Fruit fly (Drosophila melanogaster) whole organism, embryonic: ENCODE measurements around the gene sick.

Source experiments
- Atf6 ChIP-seq: fragments of 200-800 bp; sonication (Bioruptor generic); IDR thresholded peaks from 2 replicates; pipeline ENCODE4 v1.3.6; 2022; ENCODE audit warnings: missing biosample characterization, missing genetic modification characterization
- Awh ChIP-seq: fragments of 200-800 bp; sonication (Bioruptor generic); IDR thresholded peaks from 2 replicates; pipeline ENCODE4, ENCODE4 v1.3.6; 2022; ENCODE audit warnings: missing biosample characterization, missing genetic modification characterization
- Bgb ChIP-seq: fragments of 200-800 bp; sonication (Bioruptor generic); IDR thresholded peaks from 2 replicates; pipeline ENCODE4 v1.3.6; 2022; ENCODE audit warnings: missing biosample characterization, missing genetic modification characterization; ENCODE audit not compliant: partially characterized antibody
- CG10959 ChIP-seq: fragments of 200-800 bp; sonication (Bioruptor generic); IDR thresholded peaks from 2 replicates; pipeline ENCODE4 v1.3.6; 2022; ENCODE audit warnings: missing biosample characterization, missing genetic modification characterization
- CG12391 ChIP-seq: fragments of 200-800 bp; sonication (Bioruptor generic); optimal IDR thresholded peaks from 3 replicates; lab custom pipeline; 2018; ENCODE audit warnings: missing biosample characterization, mild to moderate bottlenecking, missing genetic modification characterization, moderate library complexity
- CG15514 ChIP-seq: fragments of 200-800 bp; sonication (Bioruptor generic); optimal IDR thresholded peaks from 3 replicates; lab custom pipeline; 2017; ENCODE audit warnings: missing biosample characterization, missing genetic modification characterization, mild to moderate bottlenecking, moderate library complexity, missing genetic modification reagents
- CG18599 ChIP-seq: fragments of 200-800 bp; sonication (Bioruptor generic); optimal IDR thresholded peaks from 3 replicates; lab custom pipeline; 2017; ENCODE audit warnings: missing biosample characterization, missing genetic modification characterization, mild to moderate bottlenecking, moderate library complexity, missing genetic modification reagents
- CG30403 ChIP-seq: fragments of 200-800 bp; sonication (Bioruptor generic); optimal IDR thresholded peaks from 3 replicates; lab custom pipeline; 2016; ENCODE audit warnings: missing biosample characterization, missing genetic modification characterization
- CG32532 ChIP-seq: fragments of 200-800 bp; sonication (Bioruptor generic); IDR thresholded peaks from 2 replicates; pipeline ENCODE4 v1.3.6; 2022; ENCODE audit warnings: missing biosample characterization, missing genetic modification characterization
- CG32772 ChIP-seq: fragments of 200-800 bp; sonication (Bioruptor generic); IDR thresholded peaks from 2 replicates; pipeline ENCODE4 v1.3.6; 2022; ENCODE audit warnings: missing biosample characterization, missing genetic modification characterization
- CG4360 ChIP-seq: fragments of 200-800 bp; sonication (Bioruptor generic); IDR thresholded peaks from 2 replicates; pipeline ENCODE4 v1.3.6; 2022; ENCODE audit warnings: missing biosample characterization, missing genetic modification characterization
- CG7357 ChIP-seq: fragments of 200-800 bp; sonication (Bioruptor generic); IDR thresholded peaks from 3 replicates; pipeline ENCODE4 v1.3.6; 2022; ENCODE audit warnings: missing biosample characterization, missing genetic modification characterization
- CG8089 ChIP-seq: fragments of 200-800 bp; sonication (Bioruptor generic); optimal IDR thresholded peaks from 3 replicates; lab custom pipeline; 2016; ENCODE audit warnings: missing biosample characterization, missing genetic modification characterization
- CHES-1-like ChIP-seq: fragments of 200-800 bp; sonication (Bioruptor generic); optimal IDR thresholded peaks from 2 replicates; lab custom pipeline; 2016; ENCODE audit warnings: missing biosample characterization, missing genetic modification characterization
- Dfd ChIP-seq, 2 experiments: fragments of >200 bp; optimal IDR thresholded peaks; 2 replicates each; lab custom pipeline; 2017; ENCODE audit warnings: missing biosample characterization in 2 of 2, missing genetic modification characterization in 2 of 2
- Doc2 ChIP-seq: fragments of 200-800 bp; sonication (Bioruptor generic); IDR thresholded peaks from 2 replicates; pipeline ENCODE4 v1.3.6; 2022; ENCODE audit warnings: missing biosample characterization, missing genetic modification characterization
- H15 ChIP-seq: fragments of 200-800 bp; sonication (Bioruptor generic); IDR thresholded peaks from 3 replicates; pipeline ENCODE4 v1.3.6; 2022; ENCODE audit warnings: missing biosample characterization, missing genetic modification characterization
- H2.0 ChIP-seq: fragments of 200-800 bp; sonication (Bioruptor generic); IDR thresholded peaks from 2 replicates; pipeline ENCODE4 v1.3.6; 2022; ENCODE audit warnings: missing biosample characterization, missing genetic modification characterization
- HLH3B ChIP-seq: fragments of 200-800 bp; sonication (Bioruptor generic); IDR thresholded peaks from 2 replicates; pipeline ENCODE4 v1.3.6; 2022; ENCODE audit warnings: missing biosample characterization, missing genetic modification characterization
- Hr51 ChIP-seq, 2 experiments: fragments of 200-800 bp; sonication (Bioruptor generic); optimal IDR thresholded peaks; 2 replicates in 1 of 2; 3 replicates in 1 of 2; lab custom pipeline; 2016 to 2018; ENCODE audit warnings: missing biosample characterization in 2 of 2, missing genetic modification characterization in 2 of 2, mild to moderate bottlenecking in 1 of 2, moderate library complexity in 1 of 2
- Jarid2 ChIP-seq: fragments of 200-800 bp; sonication (Bioruptor generic); optimal IDR thresholded peaks from 3 replicates; lab custom pipeline; 2017; ENCODE audit warnings: mild to moderate bottlenecking, missing biosample characterization, missing genetic modification reagents, missing genetic modification characterization
- MTF-1 ChIP-seq: fragments of 200-800 bp; sonication (Bioruptor generic); optimal IDR thresholded peaks from 2 replicates; lab custom pipeline; 2018; ENCODE audit warnings: missing biosample characterization, mild to moderate bottlenecking, missing genetic modification characterization, borderline replicate concordance
- NFAT ChIP-seq: fragments of 200-800 bp; sonication (Bioruptor generic); IDR thresholded peaks from 2 replicates; pipeline ENCODE4 v1.3.6; 2022; ENCODE audit warnings: missing biosample characterization, missing genetic modification characterization
- NK7.1 ChIP-seq: fragments of 200-800 bp; sonication (Bioruptor generic); optimal IDR thresholded peaks from 3 replicates; lab custom pipeline; 2016; ENCODE audit warnings: missing biosample characterization, missing genetic modification characterization
- Oli ChIP-seq: fragments of 200-800 bp; sonication (Bioruptor generic); optimal IDR thresholded peaks from 2 replicates; lab custom pipeline; 2018; ENCODE audit warnings: missing biosample characterization, mild to moderate bottlenecking, missing genetic modification characterization, moderate library complexity
- Pdp1 ChIP-seq, 2 experiments: fragments of 200-800 bp; sonication (Bioruptor generic); optimal IDR thresholded peaks; 3 replicates each; lab custom pipeline; 2016; ENCODE audit warnings: missing biosample characterization in 2 of 2, missing genetic modification characterization in 2 of 2, mild to moderate bottlenecking in 1 of 2, moderate library complexity in 1 of 2
- Ravus ChIP-seq: fragments of 200-800 bp; sonication (Bioruptor generic); IDR thresholded peaks from 2 replicates; pipeline ENCODE4 v1.3.6; 2022; ENCODE audit warnings: missing biosample characterization, missing genetic modification characterization
- Side ChIP-seq: fragments of 200-800 bp; sonication (Bioruptor generic); optimal IDR thresholded peaks from 2 replicates; lab custom pipeline; 2016; ENCODE audit warnings: missing biosample characterization, missing genetic modification characterization
- ap ChIP-seq: fragments of 200-800 bp; sonication (Bioruptor generic); IDR thresholded peaks from 2 replicates; pipeline ENCODE4 v1.3.6; 2022; ENCODE audit warnings: missing biosample characterization, missing genetic modification characterization
- bowl ChIP-seq: fragments of 200-800 bp; sonication (Bioruptor generic); IDR thresholded peaks from 2 replicates; pipeline ENCODE4 v1.3.6; 2022; ENCODE audit warnings: missing biosample characterization, missing genetic modification characterization
- btn ChIP-seq: fragments of 200-800 bp; sonication (Bioruptor generic); optimal IDR thresholded peaks from 2 replicates; lab custom pipeline; 2016; ENCODE audit warnings: missing biosample characterization, missing genetic modification characterization
- dati ChIP-seq: fragments of 200-800 bp; sonication (Bioruptor generic); IDR thresholded peaks from 2 replicates; pipeline ENCODE4 v1.3.6; 2022; ENCODE audit warnings: missing biosample characterization, missing genetic modification characterization
- dmrt11E ChIP-seq: fragments of 200-800 bp; sonication (Bioruptor generic); optimal IDR thresholded peaks from 3 replicates; lab custom pipeline; 2018; ENCODE audit warnings: missing biosample characterization, mild to moderate bottlenecking, missing genetic modification characterization, moderate library complexity
- emc ChIP-seq: fragments of 200-800 bp; sonication (Bioruptor generic); optimal IDR thresholded peaks from 2 replicates; lab custom pipeline; 2016; ENCODE audit warnings: missing biosample characterization, missing genetic modification characterization
- exex ChIP-seq: fragments of 200-800 bp; sonication (Bioruptor generic); optimal IDR thresholded peaks from 4 replicates; lab custom pipeline; 2018; ENCODE audit warnings: missing biosample characterization, mild to moderate bottlenecking, missing genetic modification characterization, moderate library complexity
- gce ChIP-seq: fragments of 200-800 bp; sonication (Bioruptor generic); IDR thresholded peaks from 3 replicates; pipeline ENCODE4 v1.3.6; 2022; ENCODE audit warnings: missing biosample characterization, missing genetic modification characterization
- jing ChIP-seq: fragments of 200-800 bp; sonication (Bioruptor generic); optimal IDR thresholded peaks from 2 replicates; lab custom pipeline; 2018; ENCODE audit warnings: missing biosample characterization, mild to moderate bottlenecking, missing genetic modification characterization
- ken ChIP-seq: fragments of 200-800 bp; sonication (Bioruptor generic); IDR thresholded peaks from 3 replicates; pipeline ENCODE4 v1.3.6; 2022; ENCODE audit warnings: missing biosample characterization, missing genetic modification characterization
- klu ChIP-seq: fragments of 200-800 bp; sonication (Bioruptor generic); IDR thresholded peaks from 2 replicates; pipeline ENCODE4 v1.3.6; 2022; ENCODE audit warnings: missing biosample characterization, missing genetic modification characterization
- otp ChIP-seq: fragments of 200-800 bp; sonication (Bioruptor generic); IDR thresholded peaks from 3 replicates; pipeline ENCODE4, ENCODE4 v1.3.6; 2022; ENCODE audit warnings: missing biosample characterization, missing genetic modification characterization
- pnt ChIP-seq: fragments of 200-800 bp; sonication (Bioruptor generic); optimal IDR thresholded peaks from 3 replicates; lab custom pipeline; 2016; ENCODE audit warnings: missing biosample characterization, missing genetic modification characterization
- psq ChIP-seq: fragments of 200-800 bp; sonication (Bioruptor generic); optimal IDR thresholded peaks from 2 replicates; lab custom pipeline; 2017; ENCODE audit warnings: missing biosample characterization, missing genetic modification characterization
- sc ChIP-seq, 3 experiments: fragments of >200 bp in 2 of 3; fragments of 200-800 bp in 1 of 3; sonication (Bioruptor generic) in 1 of 3; optimal IDR thresholded peaks; 2 replicates in 2 of 3; 3 replicates in 1 of 3; lab custom pipeline; 2017; ENCODE audit warnings: mild to moderate bottlenecking in 1 of 3, missing biosample characterization in 1 of 3, missing genetic modification characterization in 1 of 3, missing genetic modification reagents in 1 of 3
- slou ChIP-seq: fragments of 200-800 bp; sonication (Bioruptor generic); optimal IDR thresholded peaks from 3 replicates; lab custom pipeline; 2016; ENCODE audit warnings: missing biosample characterization, missing genetic modification characterization
- sr ChIP-seq: fragments of 200-800 bp; sonication (Bioruptor generic); IDR thresholded peaks from 3 replicates; pipeline ENCODE4 v1.3.6; 2022; ENCODE audit warnings: missing biosample characterization, missing genetic modification characterization
- tin ChIP-seq: fragments of 200-800 bp; sonication (Bioruptor generic); optimal IDR thresholded peaks from 3 replicates; lab custom pipeline; 2016; ENCODE audit warnings: missing biosample characterization, missing genetic modification characterization
- tll ChIP-seq, 2 experiments: fragments of 200-800 bp in 1 of 2; fragments of >200 bp in 1 of 2; sonication (Bioruptor generic) in 1 of 2; optimal IDR thresholded peaks; 2 replicates each; lab custom pipeline; 2017 to 2019; ENCODE audit warnings: missing biosample characterization in 2 of 2, missing genetic modification characterization in 2 of 2, mild to moderate bottlenecking in 1 of 2, moderate library complexity in 1 of 2
- tna ChIP-seq: fragments of 200-800 bp; sonication (Bioruptor generic); IDR thresholded peaks from 2 replicates; pipeline ENCODE4 v1.3.6; 2022; ENCODE audit warnings: missing biosample characterization, missing genetic modification characterization; ENCODE audit not compliant: partially characterized antibody
- zf30C ChIP-seq: fragments of 200-800 bp; sonication (Bioruptor generic); optimal IDR thresholded peaks from 3 replicates; lab custom pipeline; 2018; ENCODE audit warnings: missing biosample characterization, mild to moderate bottlenecking, missing genetic modification characterization
- zfh1 ChIP-seq: fragments of 200-800 bp; sonication (Bioruptor generic); IDR thresholded peaks from 3 replicates; pipeline ENCODE4 v1.3.6; 2022; ENCODE audit warnings: missing biosample characterization, missing genetic modification characterization

The sick gene

dm6 chr2L:19869937-19870336, 73.8 kb downstream of the sick start (continued):
- peak; percentile 65 for TF ChIP-seq dati (GFP tag; lab: Robert Waterston, UW)
- peak; percentile 78 for TF ChIP-seq HLH3B (GFP tag; lab: Robert Waterston, UW)
- TF ChIP-seq Jarid2 (GFP tag; lab: Kevin White, UChicago), result no peak
- peak; percentile 67 for TF ChIP-seq NFAT (GFP tag; lab: Robert Waterston, UW)
- TF ChIP-seq slou, result peak; percentile 56
- TF ChIP-seq Atf6 (GFP tag; lab: Robert Waterston, UW), result peak; percentile 76
- TF ChIP-seq CG12391 (tag; lab: Kevin White, UChicago), result no peak
- no peak for TF ChIP-seq tll (GFP tag; optimal IDR thresholded peaks at IDR 0.05; lab: Kevin White, UChicago)
- TF ChIP-seq ken (GFP tag; lab: Robert Waterston, UW), result peak; percentile 80
- peak; percentile 43 for TF ChIP-seq Ravus (GFP tag; lab: Robert Waterston, UW)
- peak; percentile 76 for TF ChIP-seq tin (GFP tag; lab: Kevin White, UChicago)
- peak; percentile 79; the same call in 1 of the 3 replicates for TF ChIP-seq gce (GFP tag; lab: Robert Waterston, UW)
- peak; percentile 87 for TF ChIP-seq otp (GFP tag; lab: Robert Waterston, UW)
- peak; percentile 94 for TF ChIP-seq zfh1 (GFP tag; lab: Robert Waterston, UW)
- no peak for TF ChIP-seq exex (tag; lab: Kevin White, UChicago)
- TF ChIP-seq sr, result peak; percentile 26; the same call in 1 of the 3 replicates
- peak; percentile 6 for TF ChIP-seq btn (GFP tag; lab: Kevin White, UChicago)
- peak; percentile 28 for TF ChIP-seq jing
- peak; percentile 41 to 50 for TF ChIP-seq Hr51 (GFP tag; optimal IDR thresholded peaks at IDR 0.05; lab: Kevin White, UChicago)
- TF ChIP-seq CG32532 (GFP tag; lab: Robert Waterston, UW), result peak; percentile 87
- TF ChIP-seq Bgb (GFP tag; lab: Robert Waterston, UW), result no peak
- TF ChIP-seq H15 (GFP tag; lab: Robert Waterston, UW), result peak; percentile 85
- peak; percentile 7 for TF ChIP-seq emc (GFP tag; lab: Kevin White, UChicago)
- peak; percentile 57 for TF ChIP-seq Oli
- peak; percentile 76 for TF ChIP-seq CG18599 (GFP tag; lab: Kevin White, UChicago)
- TF ChIP-seq CG4360 (GFP tag; lab: Robert Waterston, UW), result peak; percentile 46; the same call in 1 of the 2 replicates
- peak; percentile 63 for TF ChIP-seq H2.0
- peak; percentile 77 for TF ChIP-seq pnt (GFP tag; lab: Kevin White, UChicago)
- peak; percentile 39 for TF ChIP-seq Side
- TF ChIP-seq Dfd (GFP tag; optimal IDR thresholded peaks at IDR 0.05; lab: Kevin White, UChicago), result no peak
- TF ChIP-seq CHES-1-like, result no peak
- peak in 1 of 2 experiments; percentile 80 for TF ChIP-seq Pdp1 (GFP tag; optimal IDR thresholded peaks at IDR 0.05; lab: Kevin White, UChicago)
- peak; percentile 56; the same call in 1 of the 2 replicates for TF ChIP-seq Doc2
- TF ChIP-seq CG15514 (GFP tag; lab: Kevin White, UChicago), result peak; percentile 33
- peak; percentile 37 for TF ChIP-seq CG8089 (GFP tag; lab: Kevin White, UChicago)
- no peak for TF ChIP-seq tna
- TF ChIP-seq Awh (GFP tag; lab: Robert Waterston, UW), result peak; percentile 86
- TF ChIP-seq CG10959, result peak; percentile 92
- no peak for TF ChIP-seq psq
- peak; percentile 16; the same call in 1 of the 2 replicates for TF ChIP-seq bowl (GFP tag; lab: Robert Waterston, UW)
- TF ChIP-seq NK7.1 (GFP tag; lab: Kevin White, UChicago), result peak; percentile 13
- peak; percentile 13 for TF ChIP-seq MTF-1 (GFP tag; lab: Kevin White, UChicago)
- TF ChIP-seq CG7357 (GFP tag; lab: Robert Waterston, UW), result peak; percentile 74; the same call in 2 of the 3 replicates
- peak; percentile 55 for TF ChIP-seq ap (GFP tag; lab: Robert Waterston, UW)
- peak; percentile 64 for TF ChIP-seq dmrt11E (tag; lab: Kevin White, UChicago)
- TF ChIP-seq klu, result peak; percentile 62
- no peak for TF ChIP-seq zf30C (GFP tag; lab: Kevin White, UChicago)
- TF ChIP-seq CG30403 (GFP tag; lab: Kevin White, UChicago), result peak; percentile 65
- peak; percentile 86 for TF ChIP-seq CG32772
- TF ChIP-seq sc (optimal IDR thresholded peaks at IDR 0.05; lab: Kevin White, UChicago), result no peak
- peak; percentile 27 for TF ChIP-seq sc (GFP tag; optimal IDR thresholded peaks at IDR 0.05; lab: Kevin White, UChicago)
